Fruit fly (Drosophila melanogaster) S2 (cell line): ENCODE data around the gene Dad.

Source experiments
- CG8478 ChIP-seq: fragments of >200 bp; optimal IDR thresholded peaks from 2 replicates; lab custom pipeline; 2018
- CTCF ChIP-seq, 2 experiments: fragments of >200 bp; optimal IDR thresholded peaks; 2 replicates each; lab custom pipeline; 2018

The Dad gene

DNA sequence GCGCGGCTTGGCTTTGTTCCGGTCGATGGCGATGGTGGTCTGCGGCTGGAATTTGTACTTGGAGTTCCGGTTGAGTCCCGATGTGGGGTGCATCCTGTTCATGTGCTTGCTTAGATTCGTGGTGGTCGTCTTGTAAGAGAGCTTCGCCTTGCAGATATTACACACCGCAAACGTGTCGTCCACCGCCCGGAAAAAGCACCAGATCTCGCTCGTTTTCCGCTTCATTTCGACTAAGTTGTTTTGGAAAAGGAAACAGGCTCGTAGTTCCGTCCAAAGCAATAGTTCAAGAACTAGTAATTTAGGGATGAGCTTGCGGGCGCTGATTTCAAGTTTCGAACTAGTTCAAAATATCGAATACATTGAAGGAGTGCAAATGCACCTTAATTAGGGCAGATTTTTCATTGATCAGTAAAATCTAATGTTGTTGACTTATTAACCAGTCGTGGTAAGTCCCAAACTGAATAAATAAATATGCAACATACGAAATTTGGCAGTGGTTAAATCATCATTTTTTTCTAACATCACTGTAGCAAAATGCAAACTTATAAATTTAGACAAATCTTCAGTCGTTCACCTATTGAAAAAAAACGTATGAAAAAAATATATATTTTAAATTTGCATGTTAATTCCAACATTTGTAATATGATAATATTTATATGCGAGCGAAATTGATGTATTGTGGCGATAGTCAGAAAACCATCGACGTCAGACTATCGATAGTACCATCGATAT is 10.8 kb upstream of the Dad start, which contains the start of the genes bdwf and Patr-1:
Gene bdwf, minus strand, starts transcription at position 299 of the 732 bp plus-strand sequence.
Gene Patr-1, plus strand, starts transcription at position 727 of the 732 bp plus-strand sequence.
- no peak for TF ChIP-seq CG8478 (lab: Kevin White, UChicago)
- TF ChIP-seq CTCF (optimal IDR thresholded peaks at IDR 0.05; lab: Kevin White, UChicago), result no peak

DNA sequence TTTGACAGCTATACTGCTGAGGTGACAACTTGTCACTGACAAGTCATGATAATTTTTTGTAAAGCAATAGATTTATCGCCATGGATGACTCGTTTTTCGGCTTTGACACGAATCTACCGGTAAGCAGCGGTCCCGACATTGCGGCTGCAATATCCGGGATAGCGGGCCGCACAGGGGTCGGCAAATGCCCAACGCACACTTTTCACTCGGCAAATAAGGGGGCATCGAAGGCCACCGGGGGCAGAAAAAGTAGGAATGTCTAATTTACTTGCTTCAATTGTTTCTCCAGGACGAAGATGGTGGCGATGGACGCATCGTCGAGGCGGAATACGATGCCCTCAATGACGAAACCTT is 10.3 kb upstream of the Dad start:
- no peak for TF ChIP-seq CG8478 (lab: Kevin White, UChicago)
- TF ChIP-seq CTCF (optimal IDR thresholded peaks at IDR 0.05; lab: Kevin White, UChicago), result no peak

DNA sequence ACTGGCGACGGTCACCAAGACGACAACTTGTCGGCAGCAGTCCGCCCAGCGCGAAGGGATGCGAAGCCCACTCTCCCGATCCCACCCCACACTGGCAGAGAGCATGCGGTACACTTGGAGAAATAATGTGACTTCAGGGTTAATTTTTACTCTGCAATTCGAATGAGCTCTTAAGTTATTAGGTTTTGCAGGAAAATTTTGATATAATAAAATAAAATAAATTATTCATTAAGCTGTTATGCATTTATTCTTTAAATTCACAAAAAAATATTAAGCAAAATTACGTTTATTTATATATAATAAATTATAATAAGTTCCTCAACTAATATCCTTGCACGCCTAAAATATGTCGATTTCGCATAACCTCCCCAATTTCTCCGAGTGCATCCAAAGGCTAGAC is 4.9 kb upstream of the Dad start:
- TF ChIP-seq CTCF (optimal IDR thresholded peaks at IDR 0.05; lab: Kevin White, UChicago) (no peak), CG8478 (lab: Kevin White, UChicago) (no peak)

DNA sequence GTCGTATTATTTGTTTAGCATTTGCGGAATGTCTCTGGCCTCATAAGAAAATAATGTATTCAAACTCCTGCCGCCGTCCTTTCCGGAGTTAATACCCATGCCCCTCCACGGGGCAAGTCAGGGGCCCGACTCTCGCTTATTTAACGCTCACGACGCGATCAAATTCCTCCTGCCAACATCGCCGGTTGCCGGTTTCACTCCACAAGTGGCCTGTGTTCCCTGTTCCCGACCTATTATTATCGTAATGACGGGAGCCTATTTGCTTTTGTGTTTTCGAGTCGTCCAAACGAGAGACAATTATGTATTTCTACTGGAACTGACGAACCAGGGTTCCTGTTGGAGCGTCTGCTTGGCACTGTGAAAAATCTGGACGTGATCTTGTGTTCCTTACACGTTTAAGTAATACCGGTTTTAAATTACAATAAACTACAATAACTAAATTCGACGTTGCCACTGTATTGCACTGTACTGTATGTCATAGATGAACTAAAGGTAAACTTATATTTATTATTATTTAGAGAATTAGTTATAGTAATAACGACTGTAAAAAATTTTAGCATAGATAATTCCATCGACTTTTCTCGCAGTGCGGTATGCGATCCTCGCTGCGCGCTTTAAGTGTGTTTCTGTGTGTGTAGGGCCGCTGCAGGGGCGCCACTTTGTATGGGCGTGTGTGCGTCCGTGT is 1.2 kb upstream of the Dad start:
- no peak for TF ChIP-seq CTCF (optimal IDR thresholded peaks at IDR 0.05; lab: Kevin White, UChicago)
- no peak for TF ChIP-seq CG8478 (lab: Kevin White, UChicago)

DNA sequence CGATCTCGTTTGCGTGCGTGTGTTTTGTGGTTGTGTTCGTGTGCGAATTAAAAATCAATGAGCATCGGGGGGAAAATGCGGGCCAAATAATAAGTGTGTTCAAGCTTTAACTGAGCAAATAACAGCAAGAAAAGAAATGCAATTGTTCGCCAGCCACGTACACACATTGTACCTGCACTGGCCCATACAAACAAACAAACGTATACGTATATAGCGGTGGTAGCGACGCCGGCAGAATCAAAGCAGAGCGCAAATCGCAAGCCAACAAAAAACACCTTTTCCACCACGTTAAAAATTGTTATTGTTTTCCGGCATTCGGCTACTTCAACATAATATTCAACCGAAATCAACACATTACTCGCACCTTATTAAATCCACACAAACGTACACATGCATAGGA is 721 bp downstream of the Dad start:
- no peak for TF ChIP-seq CTCF (optimal IDR thresholded peaks at IDR 0.05; lab: Kevin White, UChicago)
- TF ChIP-seq CG8478 (lab: Kevin White, UChicago), result no peak

DNA sequence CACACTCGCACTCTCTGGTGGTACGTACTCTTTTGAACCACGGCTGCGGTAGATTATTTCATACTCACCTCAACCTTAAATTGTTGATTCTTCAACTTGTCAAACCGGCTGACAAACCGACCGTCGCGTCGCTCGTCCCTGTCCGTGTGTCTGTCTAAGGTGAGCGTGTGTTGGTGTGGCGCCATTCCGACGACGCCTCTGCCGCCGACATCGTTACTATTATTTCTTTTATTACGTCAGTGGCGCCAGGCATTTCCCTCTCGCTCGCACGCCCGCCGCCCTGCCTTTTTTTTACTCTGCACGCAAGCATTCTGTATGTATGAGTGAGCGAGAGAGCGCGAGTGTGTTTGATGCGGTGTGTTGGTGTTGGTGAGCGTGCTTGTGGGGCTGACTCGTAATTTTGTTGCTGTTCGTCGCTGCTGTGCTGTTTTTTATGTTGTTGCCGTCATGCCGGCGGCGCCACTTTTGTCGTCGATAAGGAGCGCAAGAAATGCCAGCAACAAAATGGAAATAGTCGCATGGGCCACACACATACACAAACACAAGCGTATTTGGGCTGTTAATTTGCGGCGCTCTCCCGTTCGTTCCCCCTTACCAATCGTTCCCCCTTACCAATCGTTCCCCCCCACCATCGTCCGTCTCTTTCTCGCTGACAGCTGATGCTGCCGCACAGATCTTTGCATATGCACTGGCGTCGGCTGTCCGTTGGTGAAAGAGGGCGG is 2.5 kb downstream of the Dad start:
- TF ChIP-seq CG8478 (lab: Kevin White, UChicago) (no peak), CTCF (optimal IDR thresholded peaks at IDR 0.05; lab: Kevin White, UChicago) (peak; percentile 20 to 32)

DNA sequence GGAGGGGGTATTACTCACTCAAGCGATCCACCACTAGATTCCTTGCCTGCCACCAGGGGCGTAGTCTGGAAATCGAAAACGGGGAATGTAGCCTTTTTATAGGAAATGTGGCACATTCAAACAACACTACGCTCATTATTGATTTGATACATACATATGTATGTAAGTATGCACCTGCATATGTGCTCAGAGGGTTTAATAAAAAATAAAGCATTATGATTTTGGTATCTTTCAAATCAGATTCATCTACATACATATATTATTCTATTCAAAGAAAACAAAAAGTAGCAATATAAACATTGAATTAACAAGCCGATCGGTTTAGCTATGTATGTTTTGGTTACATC is 3.1 kb downstream of the Dad start:
- TF ChIP-seq CTCF (optimal IDR thresholded peaks at IDR 0.05; lab: Kevin White, UChicago) (no peak), CG8478 (lab: Kevin White, UChicago) (no peak)

DNA sequence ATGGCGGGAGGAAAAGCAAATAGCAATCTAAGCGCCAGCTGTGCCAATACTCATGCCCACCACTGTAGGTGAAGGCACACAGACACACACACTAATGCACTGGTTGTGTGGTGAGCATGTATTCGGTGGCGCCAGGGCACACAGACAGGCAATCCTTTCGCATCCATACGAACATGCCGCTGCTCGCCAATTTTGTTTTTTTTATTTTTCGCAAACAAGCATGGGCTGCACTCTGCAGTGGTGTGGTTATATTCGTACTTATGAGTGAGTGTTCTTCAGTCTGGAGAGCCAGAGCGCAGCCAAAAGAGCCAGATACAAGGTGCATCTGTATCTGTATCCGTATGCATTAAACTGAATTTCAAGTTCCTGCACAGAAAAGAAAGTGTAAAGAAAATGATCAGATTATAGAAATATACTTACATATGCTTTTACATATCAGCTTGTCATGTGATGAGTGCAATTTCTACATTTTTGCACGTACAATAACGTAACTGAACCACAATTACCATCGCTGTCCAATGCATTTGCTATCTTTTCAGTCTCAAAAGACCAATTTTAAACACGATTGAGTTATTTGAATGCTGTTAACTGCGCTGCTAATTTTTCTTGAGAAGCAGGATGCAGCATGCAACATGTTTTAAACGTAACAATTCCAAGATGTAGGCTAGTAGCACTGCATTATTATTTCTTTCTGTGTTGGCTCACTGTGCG is 5.4 kb downstream of the Dad start:
- no peak for TF ChIP-seq CG8478 (lab: Kevin White, UChicago)
- no peak for TF ChIP-seq CTCF (optimal IDR thresholded peaks at IDR 0.05; lab: Kevin White, UChicago)

DNA sequence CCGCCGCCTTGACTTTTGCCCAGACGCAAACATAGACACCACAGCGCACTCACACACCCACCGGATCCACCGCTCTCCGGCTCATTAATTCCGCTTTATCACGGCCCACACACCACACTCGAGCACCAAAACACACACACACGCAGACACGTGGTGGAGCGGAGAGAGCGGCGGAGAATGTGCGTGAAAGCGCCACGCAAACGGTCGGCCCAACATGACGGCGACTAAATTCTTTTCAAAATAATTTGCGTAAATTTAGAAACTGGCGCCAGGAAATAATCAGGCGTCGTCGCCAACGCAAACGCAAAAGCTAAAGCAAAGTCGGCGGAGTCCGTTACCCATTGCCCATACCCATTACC is 6.0 kb downstream of the Dad start:
- TF ChIP-seq CG8478 (lab: Kevin White, UChicago) (no peak), CTCF (optimal IDR thresholded peaks at IDR 0.05; lab: Kevin White, UChicago) (no peak)

DNA sequence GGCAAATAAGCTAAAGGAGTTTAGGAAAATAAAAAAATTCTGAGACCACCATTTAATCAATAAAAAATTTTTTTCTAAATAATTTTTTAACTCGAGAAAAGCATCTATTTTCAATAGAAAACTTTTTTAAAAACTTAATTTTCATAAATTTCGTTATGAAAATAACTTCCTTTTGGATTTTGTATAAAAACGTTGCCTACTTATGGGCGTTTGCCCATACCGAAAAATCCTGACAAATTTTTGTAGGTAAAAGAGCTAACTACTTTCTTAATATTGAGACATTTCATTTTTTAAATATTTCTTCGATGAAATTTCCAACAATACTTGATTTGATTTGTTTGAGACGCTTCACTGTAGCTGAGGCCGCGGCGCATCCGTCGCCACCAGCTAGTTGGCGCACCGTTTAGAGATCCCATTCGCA is 6.4 kb downstream of the Dad start:
- TF ChIP-seq CG8478 (lab: Kevin White, UChicago) (no peak), CTCF (optimal IDR thresholded peaks at IDR 0.05; lab: Kevin White, UChicago) (no peak)

DNA sequence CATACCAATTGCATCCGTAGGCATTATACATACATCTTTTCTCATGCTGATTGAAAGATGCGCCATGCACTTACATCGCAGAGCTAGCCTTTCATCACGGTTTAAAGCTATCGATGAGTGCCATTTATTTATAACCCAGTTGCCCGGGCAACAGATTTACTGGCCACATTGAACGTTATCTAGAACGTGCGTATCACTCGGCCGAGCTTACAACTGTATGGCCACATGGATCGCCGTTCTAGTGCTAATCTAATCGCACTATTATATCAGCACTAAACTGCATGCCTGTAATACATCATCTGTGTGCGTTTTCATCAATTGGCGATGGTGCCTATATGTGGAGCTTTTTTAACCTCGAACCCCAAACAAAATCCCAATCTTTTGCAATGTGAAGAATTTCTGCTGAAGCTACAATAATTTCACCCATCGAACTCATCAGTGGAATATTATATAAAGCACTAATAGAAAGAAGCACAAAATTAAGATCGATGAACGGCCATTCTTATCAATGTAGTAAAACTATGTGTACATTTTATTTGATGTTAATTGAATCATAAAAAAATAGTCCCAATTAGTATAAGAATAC is 7.1 kb downstream of the Dad start:
- TF ChIP-seq CTCF (optimal IDR thresholded peaks at IDR 0.05; lab: Kevin White, UChicago) (no peak), CG8478 (lab: Kevin White, UChicago) (no peak)

DNA sequence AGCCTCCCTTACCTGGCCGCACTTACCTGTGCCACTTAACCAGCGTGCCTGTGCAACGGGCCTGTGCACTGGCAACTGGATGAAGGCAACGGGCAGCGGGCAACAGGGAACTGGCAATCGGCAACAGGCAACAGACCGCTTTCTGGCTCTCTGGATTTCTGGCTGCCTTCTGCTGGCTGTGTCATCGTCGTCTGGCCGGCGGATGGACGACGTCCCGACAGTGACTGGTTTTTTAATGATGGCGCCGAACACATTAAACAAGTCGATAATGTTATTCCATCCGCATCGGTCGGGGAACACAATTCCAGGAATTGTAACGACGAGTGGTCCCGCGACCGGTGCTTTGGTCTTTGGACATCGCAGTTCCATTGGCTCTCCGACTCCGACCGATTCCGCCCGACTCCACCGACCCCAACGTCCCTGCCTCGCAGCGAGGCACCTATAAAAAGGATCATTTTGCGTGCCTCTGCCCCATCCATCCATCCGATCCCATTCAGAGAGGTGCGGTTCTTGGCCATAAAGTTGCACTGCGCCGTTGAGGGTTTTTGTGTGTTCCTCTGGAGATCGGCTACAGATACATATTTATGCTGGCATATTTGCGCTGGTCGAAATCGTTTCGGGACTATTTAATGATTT is 8.0 kb downstream of the Dad start:
- TF ChIP-seq CTCF (optimal IDR thresholded peaks at IDR 0.05; lab: Kevin White, UChicago) (no peak), CG8478 (lab: Kevin White, UChicago) (no peak)

DNA sequence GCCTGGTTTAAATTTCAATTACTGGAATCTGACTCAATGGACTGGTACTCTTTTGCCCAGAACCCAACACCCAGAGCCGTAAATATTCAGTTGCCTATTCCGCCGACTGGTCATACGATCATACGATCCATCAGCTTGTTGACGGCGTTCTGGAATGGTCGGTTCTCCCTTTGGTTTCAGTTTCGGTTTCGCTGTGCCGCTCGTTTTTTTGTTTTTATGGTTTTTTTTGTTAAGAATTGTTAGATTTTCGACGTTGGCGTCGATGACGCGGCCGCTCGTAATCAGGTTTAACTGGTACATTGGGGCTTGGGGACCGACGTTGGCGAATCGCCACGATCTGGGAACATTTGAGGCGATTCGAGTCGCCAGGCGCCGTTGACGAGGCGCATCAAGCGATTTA is 8.9 kb downstream of the Dad start:
- no peak for TF ChIP-seq CTCF (optimal IDR thresholded peaks at IDR 0.05; lab: Kevin White, UChicago)
- no peak for TF ChIP-seq CG8478 (lab: Kevin White, UChicago)

DNA sequence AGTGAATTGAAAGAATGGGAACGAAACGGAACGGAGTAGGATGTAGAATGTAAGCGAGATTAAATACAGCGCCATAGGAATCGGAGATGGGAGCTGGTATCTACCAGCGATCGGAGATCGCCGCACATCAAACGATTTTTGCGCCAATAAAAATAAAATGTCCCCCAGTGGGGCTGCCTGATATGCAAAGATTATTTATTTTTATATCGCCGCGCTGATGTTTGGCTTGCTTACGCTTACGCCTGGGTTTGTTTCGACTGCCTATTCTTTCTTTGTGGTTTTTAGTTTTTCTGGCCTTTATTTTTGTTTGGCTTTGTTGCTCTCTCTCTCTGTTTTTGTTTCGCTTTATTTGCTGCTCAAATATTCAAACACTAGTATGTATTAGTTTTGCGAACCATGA is 10.0 kb downstream of the Dad start:
- TF ChIP-seq CG8478 (lab: Kevin White, UChicago) (no peak), CTCF (optimal IDR thresholded peaks at IDR 0.05; lab: Kevin White, UChicago) (no peak)
